Fruit fly (Drosophila melanogaster) whole organism: Measurements from ENCODE around the gene Sgs5bis.

ENCODE experiments used
- CG8478 ChIP-seq: fragments of >200 bp; optimal IDR thresholded peaks from 2 replicates; lab custom pipeline; 2018; ENCODE audit warnings: inconsistent platforms
- Dll ChIP-seq: fragments of >200 bp; optimal IDR thresholded peaks from 2 replicates; lab custom pipeline; 2017
- EcR ChIP-seq, 2 experiments: fragments of >200 bp; optimal IDR thresholded peaks; 2 replicates each; lab custom pipeline; 2017; ENCODE audit warnings: missing biosample characterization in 2 of 2, missing genetic modification characterization in 2 of 2, missing genetic modification reagents in 2 of 2
- pan ChIP-seq: fragments of >200 bp; optimal IDR thresholded peaks from 2 replicates; lab custom pipeline; 2017
- psq ChIP-seq: fragments of >200 bp; optimal IDR thresholded peaks from 2 replicates; lab custom pipeline; 2017
- usp ChIP-seq: fragments of >200 bp; optimal IDR thresholded peaks from 2 replicates; lab custom pipeline; 2017; ENCODE audit warnings: missing biosample characterization, missing genetic modification characterization, mixed read lengths

dm6 chr3R:17617121-17617975 is 23.2 kb downstream of the Sgs5bis start:
- no peak for TF ChIP-seq Dll
- TF ChIP-seq EcR (GFP tag; optimal IDR thresholded peaks at IDR 0.05; lab: Kevin White, UChicago) = no peak
- no peak for TF ChIP-seq CG8478 (lab: Kevin White, UChicago)
- no peak for TF ChIP-seq usp (GFP tag; lab: Kevin White, UChicago)
- no peak for TF ChIP-seq psq (lab: Kevin White, UChicago)
- TF ChIP-seq pan (lab: Kevin White, UChicago) = no peak
